Worm (Caenorhabditis elegans) whole organism, L4 larva: ENCODE measurements around the gene T06D4.6.

ENCODE experiments used
- F10B5.3 ChIP-seq: sonication (generic microtip); optimal IDR thresholded peaks from 2 replicates; lab custom pipeline; 2016; ENCODE audit warnings: mild to moderate bottlenecking, missing genetic modification characterization, missing compliant biosample characterization
- F37D6.2 ChIP-seq: sonication (generic microtip); optimal IDR thresholded peaks from 2 replicates; lab custom pipeline; 2016; ENCODE audit warnings: mild to moderate bottlenecking, missing genetic modification characterization, missing compliant biosample characterization
- F44E2.7 ChIP-seq: fragments of 200-800 bp; sonication (Bioruptor generic); IDR thresholded peaks from 2 replicates; pipeline ENCODE4 v2.1.2; 2022; ENCODE audit warnings: missing genetic modification characterization, missing compliant biosample characterization
- F49E8.2 ChIP-seq: sonication (generic microtip); optimal IDR thresholded peaks from 2 replicates; lab custom pipeline; 2016; ENCODE audit warnings: missing compliant biosample characterization, mild to moderate bottlenecking, missing genetic modification characterization, borderline replicate concordance
- T20F7.1 ChIP-seq: fragments of 200-800 bp; sonication (Bioruptor generic); optimal IDR thresholded peaks from 2 replicates; lab custom pipeline; 2018; ENCODE audit warnings: mild to moderate bottlenecking, missing genetic modification characterization, missing compliant biosample characterization
- Y105C5A.15 ChIP-seq: fragments of 200-800 bp; sonication (Bioruptor generic); IDR thresholded peaks from 2 replicates; pipeline ENCODE4 v1.3.6; 2022; ENCODE audit warnings: missing genetic modification characterization, missing compliant biosample characterization
- aha-1 ChIP-seq: fragments of 150-350 bp; peaks from one replicate; lab custom pipeline; 2014; ENCODE audit warnings: missing biosample characterization, missing genetic modification characterization
- arid-1 ChIP-seq: fragments of 200-800 bp; sonication (Bioruptor generic); conservative IDR thresholded peaks from 2 replicates; pipeline ENCODE4 v1.3.6; 2022; ENCODE audit warnings: missing genetic modification reagents, missing genetic modification characterization, missing compliant biosample characterization
- ceh-28 ChIP-seq: fragments of 150-350 bp; optimal IDR thresholded peaks from 2 replicates; lab custom pipeline; 2014; ENCODE audit warnings: missing biosample characterization, missing genetic modification reagents, missing genetic modification characterization
- cey-2 ChIP-seq: sonication (generic microtip); optimal IDR thresholded peaks from 3 replicates; lab custom pipeline; 2017; ENCODE audit warnings: missing genetic modification characterization, mild to moderate bottlenecking, missing compliant biosample characterization, antibody characterized with exemption, borderline replicate concordance; ENCODE audit not compliant: insufficient read depth
- ctbp-1 ChIP-seq: fragments of 200-800 bp; sonication (Bioruptor generic); IDR thresholded peaks from 2 replicates; pipeline ENCODE4 v1.3.6; 2022; ENCODE audit warnings: missing genetic modification reagents, missing genetic modification characterization, missing compliant biosample characterization
- jun-1 ChIP-seq: fragments of 150-350 bp; optimal IDR thresholded peaks from 2 replicates; lab custom pipeline; 2014; ENCODE audit warnings: missing biosample characterization, missing genetic modification reagents, missing genetic modification characterization
- lin-1 ChIP-seq: fragments of 200-800 bp; sonication (Bioruptor generic); IDR thresholded peaks from 2 replicates; pipeline ENCODE4 v1.3.6; 2022; ENCODE audit warnings: missing genetic modification reagents, missing genetic modification characterization, missing compliant biosample characterization
- lin-15B ChIP-seq: fragments of 150-350 bp; sonication (generic microtip); optimal IDR thresholded peaks from 3 replicates; lab custom pipeline; 2014; ENCODE audit warnings: missing biosample characterization, missing genetic modification characterization
- madf-5 ChIP-seq, 2 experiments: fragments of 200-800 bp; sonication (Bioruptor generic); IDR thresholded peaks; 2 replicates each; pipeline ENCODE4 v1.3.6; 2022; ENCODE audit warnings: missing compliant biosample characterization in 2 of 2, missing genetic modification characterization in 2 of 2
- mdt-29 ChIP-seq: fragments of 200-800 bp; sonication (Bioruptor generic); IDR thresholded peaks from 2 replicates; pipeline ENCODE4 v1.3.6; 2022; ENCODE audit warnings: missing genetic modification reagents, missing genetic modification characterization, missing compliant biosample characterization
- mep-1 ChIP-seq: fragments of 150-350 bp; sonication (generic microtip); optimal IDR thresholded peaks from 3 replicates; lab custom pipeline; 2014; ENCODE audit warnings: missing biosample characterization, missing genetic modification characterization
- mes-2 ChIP-seq: sonication (generic microtip); optimal IDR thresholded peaks from 2 replicates; lab custom pipeline; 2016; ENCODE audit warnings: missing genotype, mild to moderate bottlenecking, missing genetic modification characterization, missing compliant biosample characterization; ENCODE audit not compliant: poor library complexity, severe bottlenecking
- nhr-10 ChIP-seq: fragments of 150-350 bp; optimal IDR thresholded peaks from 2 replicates; lab custom pipeline; 2014; ENCODE audit warnings: missing biosample characterization, missing genetic modification characterization
- nhr-102 ChIP-seq: sonication (generic microtip); optimal IDR thresholded peaks from 2 replicates; lab custom pipeline; 2016; ENCODE audit warnings: mild to moderate bottlenecking, missing genetic modification characterization, moderate library complexity, missing compliant biosample characterization
- nhr-111 ChIP-seq: fragments of 200-800 bp; sonication (Bioruptor generic); optimal IDR thresholded peaks from 2 replicates; lab custom pipeline; 2018; ENCODE audit warnings: mild to moderate bottlenecking, missing genetic modification characterization, missing compliant biosample characterization
- nhr-237 ChIP-seq: sonication (generic microtip); optimal IDR thresholded peaks from 2 replicates; lab custom pipeline; 2017; ENCODE audit warnings: missing biosample characterization, missing genetic modification characterization
- nhr-28 ChIP-seq: fragments of 150-350 bp; optimal IDR thresholded peaks from 2 replicates; lab custom pipeline; 2014; ENCODE audit warnings: missing biosample characterization, missing genetic modification characterization
- nhr-6 ChIP-seq: fragments of 150-350 bp; optimal IDR thresholded peaks from 2 replicates; lab custom pipeline; 2014; ENCODE audit warnings: missing biosample characterization, missing genetic modification characterization
- php-3 ChIP-seq: fragments of 200-800 bp; sonication (Bioruptor generic); IDR thresholded peaks from 2 replicates; pipeline ENCODE4 v1.3.6; 2022; ENCODE audit warnings: missing genetic modification reagents, missing genetic modification characterization, missing compliant biosample characterization
- pqm-1 ChIP-seq: sonication (generic microtip); optimal IDR thresholded peaks from 2 replicates; lab custom pipeline; 2017; ENCODE audit warnings: missing biosample characterization, missing genetic modification characterization
- spr-1 ChIP-seq: sonication (generic microtip); optimal IDR thresholded peaks from 2 replicates; lab custom pipeline; 2016; ENCODE audit warnings: mild to moderate bottlenecking, missing genetic modification characterization, missing compliant biosample characterization
- unc-62 ChIP-seq, 3 experiments: fragments of 150-350 bp in 1 of 3; sonication (generic microtip); optimal IDR thresholded peaks in 2 of 3; peaks in 1 of 3; 1 replicate in 1 of 3; 2 replicates in 2 of 3; lab custom pipeline; 2014 to 2017; ENCODE audit warnings: missing biosample characterization in 3 of 3, missing genetic modification characterization in 3 of 3, missing genetic modification reagents in 3 of 3, missing genotype in 1 of 3
- zag-1 ChIP-seq: fragments of 150-350 bp; optimal IDR thresholded peaks from 2 replicates; lab custom pipeline; 2014; ENCODE audit warnings: missing biosample characterization, missing genetic modification characterization
- ztf-11 ChIP-seq: fragments of 150-350 bp; optimal IDR thresholded peaks from 2 replicates; lab custom pipeline; 2014; ENCODE audit warnings: missing biosample characterization, missing genetic modification characterization

T06D4.6 gene

ce11 chrII:3403535-3403934, 16.1 kb upstream of the T06D4.6 start, which contains the start of gene nep-8:
Gene nep-8 (plus strand): TSS chrII:3403835.
- TF ChIP-seq Y105C5A.15 (GFP tag; lab: Robert Waterston, UW) (no peak), lin-1 (GFP tag; lab: Robert Waterston, UW) (no peak), nhr-10 (no peak), F10B5.3 (tag; lab: Kevin White, UChicago) (no peak), nhr-237 (tag; lab: Kevin White, UChicago) (no peak), nhr-111 (no peak), lin-15B (tag; lab: Kevin White, UChicago) (no peak), php-3 (GFP tag; lab: Robert Waterston, UW) (no peak), mes-2 (no peak), jun-1 (tag; lab: Kevin White, UChicago) (no peak), mep-1 (tag; lab: Kevin White, UChicago) (no peak), pqm-1 (tag; lab: Kevin White, UChicago) (no peak), nhr-6 (tag; lab: Kevin White, UChicago) (no peak), ztf-11 (tag; lab: Kevin White, UChicago) (no peak)

- no peak for TF ChIP-seq F37D6.2 (tag; lab: Kevin White, UChicago)
- TF ChIP-seq spr-1 (tag; lab: Kevin White, UChicago) = no peak
- TF ChIP-seq mes-2 = no peak
- TF ChIP-seq cey-2 (tag; lab: Kevin White, UChicago) = no peak
- no peak for TF ChIP-seq nhr-28 (tag; lab: Kevin White, UChicago)
- no peak for TF ChIP-seq arid-1 (GFP tag; lab: Robert Waterston, UW)
- TF ChIP-seq F49E8.2 = no peak
- no peak for TF ChIP-seq F44E2.7
- TF ChIP-seq F10B5.3 (tag; lab: Kevin White, UChicago) = no peak
- TF ChIP-seq mdt-29 (GFP tag; lab: Robert Waterston, UW) = no peak
- no peak for TF ChIP-seq ctbp-1 (GFP tag; lab: Robert Waterston, UW)
Measured at ce11 chrII:3402854-3403253, 15.5 kb upstream of the T06D4.6 start, which contains the start of gene nep-10. Gene nep-10 (minus strand): TSS chrII:3402954.

- TF ChIP-seq madf-5 (GFP tag; IDR thresholded peaks at IDR 0.05; lab: Robert Waterston, UW) (no peak), aha-1 (tag; lab: Kevin White, UChicago) (peak; percentile 24)
Measured at ce11 chrII:3399212-3399611, 11.8 kb upstream of the T06D4.6 start, which contains the start of gene nep-9. Gene nep-9 (minus strand): TSS chrII:3399312.

ce11 chrII:3395484-3395883, 8.1 kb upstream of the T06D4.6 start, which contains the start of gene nep-20:
Gene nep-20 (minus strand): TSS chrII:3395584.
- TF ChIP-seq unc-62 (GFP tag; optimal IDR thresholded peaks at IDR 0.05 in 1 of 2; lab: Kevin White, UChicago) = peak in 1 of 2 experiments; percentile 15
- no peak for TF ChIP-seq unc-62 (tag; optimal IDR thresholded peaks at IDR 0.05; lab: Kevin White, UChicago)
- TF ChIP-seq ceh-28 = no peak

ce11 chrII:3385736-3386135, 1.7 kb downstream of the T06D4.6 start, which contains the start of gene T06D4.2:
Gene T06D4.2 (minus strand): TSS chrII:3385905.
- no peak for TF ChIP-seq nhr-102 (tag; lab: Kevin White, UChicago)
- peak; percentile 93 for TF ChIP-seq aha-1 (tag; lab: Kevin White, UChicago)
- TF ChIP-seq T20F7.1 (GFP tag; lab: Kevin White, UChicago) = no peak
- no peak for TF ChIP-seq zag-1 (tag; lab: Kevin White, UChicago)

- TF ChIP-seq unc-62 (GFP tag; optimal IDR thresholded peaks at IDR 0.05 in 1 of 2; lab: Kevin White, UChicago) (peak in 1 of 2 experiments; percentile 95), unc-62 (tag; optimal IDR thresholded peaks at IDR 0.05; lab: Kevin White, UChicago) (no peak), mep-1 (tag; lab: Kevin White, UChicago) (no peak)
Measured at ce11 chrII:3383116-3383515, 4.3 kb downstream of the T06D4.6 start.
